Worm (Caenorhabditis elegans): ENCODE results near the gene best-12.

best-12 gene

DNA sequence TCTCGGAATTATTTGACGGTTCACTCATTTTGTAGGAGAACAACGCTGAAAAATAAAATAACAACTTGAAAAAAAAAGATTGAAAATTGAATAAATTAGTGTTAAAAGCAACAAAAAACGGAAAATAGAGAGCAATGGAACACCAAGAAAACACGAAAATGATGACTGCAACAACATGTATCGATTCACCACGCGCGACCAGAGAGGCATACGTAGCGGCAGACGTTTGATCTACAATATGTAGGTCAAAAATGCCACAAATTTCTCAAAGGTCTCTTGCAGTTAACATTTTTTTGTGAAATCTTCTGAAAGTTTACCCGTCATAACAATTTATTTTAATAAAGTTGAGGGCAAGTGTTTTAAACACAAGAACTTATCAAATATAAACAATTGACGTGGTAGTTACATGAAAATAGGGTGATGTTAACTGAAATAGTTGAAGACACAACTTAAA is 7.8 kb downstream of the best-12 start, which contains the start of gene F14H3.5:
Gene F14H3.5 (minus strand): TSS at position 51 of the 454 bp plus-strand sequence.
- TF ChIP-seq mep-1 (tag; optimal IDR thresholded peaks at IDR 0.05) (no peak), jun-1 (tag; optimal IDR thresholded peaks at IDR 0.05) (no peak), daf-8 (GFP tag; IDR thresholded peaks at IDR 0.05) (no peak), skn-1 (tag; optimal IDR thresholded peaks at IDR 0.05) (no peak), Y5F2A.4 (GFP tag; optimal IDR thresholded peaks at IDR 0.05) (no peak), unc-62 (GFP tag; optimal IDR thresholded peaks at IDR 0.05 in 1 of 2) (no peak), unc-62 (tag; optimal IDR thresholded peaks at IDR 0.05) (no peak), ceh-44 (GFP tag; IDR thresholded peaks at IDR 0.05) (no peak), pha-4 (GFP tag; IDR thresholded peaks at IDR 0.05) (no peak), pha-4 (tag; optimal IDR thresholded peaks at IDR 0.05) (no peak), fkh-10 (GFP tag; optimal IDR thresholded peaks at IDR 0.05) (no peak), daf-16 (GFP tag; optimal IDR thresholded peaks at IDR 0.05) (no peak), daf-16 (tag; optimal IDR thresholded peaks at IDR 0.05) (no peak), mxl-3 (GFP tag; optimal IDR thresholded peaks at IDR 0.05) (no peak), ceh-28 (tag; optimal IDR thresholded peaks at IDR 0.05) (no peak), aha-1 (tag) (no peak), egl-27 (tag; optimal IDR thresholded peaks at IDR 0.05) (no peak), Y75B8A.6 (GFP tag; IDR thresholded peaks at IDR 0.05) (no peak)

DNA sequence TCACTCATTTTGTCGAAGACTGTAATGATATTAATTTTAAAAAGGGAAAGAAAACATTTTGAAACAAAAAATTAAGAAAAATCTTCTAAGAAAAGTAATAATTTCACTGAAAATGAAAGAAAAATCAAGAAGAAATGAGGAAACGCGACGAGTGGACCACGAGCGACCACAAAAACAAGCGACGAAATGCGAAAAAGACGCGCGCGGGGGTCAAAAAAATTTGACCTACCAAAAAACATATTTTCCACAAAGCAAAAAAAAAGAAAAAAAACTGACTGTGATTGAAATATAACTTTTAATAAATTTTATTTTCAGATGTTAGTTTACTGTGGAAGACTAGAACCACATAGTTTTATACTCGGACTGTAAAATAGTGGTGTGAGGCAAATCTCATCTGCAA is 9.6 kb downstream of the best-12 start, which contains the start of gene F14H3.6:
Gene F14H3.6 (minus strand): TSS at position 22 of the 400 bp plus-strand sequence.
- TF ChIP-seq mep-1 (tag; optimal IDR thresholded peaks at IDR 0.05) (no peak), F37D6.2 (tag; optimal IDR thresholded peaks at IDR 0.05) (no peak), ceh-28 (tag; optimal IDR thresholded peaks at IDR 0.05) (no peak), nhr-11 (tag; optimal IDR thresholded peaks at IDR 0.05) (no peak), lin-1 (GFP tag; IDR thresholded peaks at IDR 0.05) (no peak), snpc-4 (tag; optimal IDR thresholded peaks at IDR 0.05) (no peak), Y5F2A.4 (GFP tag; optimal IDR thresholded peaks at IDR 0.05) (no peak)

ce11 chrV:16060135-16060534 is 10.9 kb downstream of the best-12 start, which contains the start of gene F14H3.15:
F14H3.15 (minus strand) TSS chrV:16060235.
- no peak for TF ChIP-seq nhr-10 (tag; optimal IDR thresholded peaks at IDR 0.05)

- TF ChIP-seq ctbp-1 (GFP tag; IDR thresholded peaks at IDR 0.05) (no peak), pqm-1 (tag; optimal IDR thresholded peaks at IDR 0.05) (no peak), ZK337.2 (GFP tag; IDR thresholded peaks at IDR 0.05) (no peak), aha-1 (tag) (peak; percentile 23), lsy-2 (tag; optimal IDR thresholded peaks at IDR 0.05) (no peak)
Measured at ce11 chrV:16061993-16062392, 12.7 kb downstream of the best-12 start, which contains the start of gene fbxa-100. fbxa-100 (minus strand) TSS chrV:16062093.

- no peak for TF ChIP-seq madf-5 (GFP tag; IDR thresholded peaks at IDR 0.05)
- TF ChIP-seq unc-130 (GFP tag; optimal IDR thresholded peaks at IDR 0.05): no peak
- no peak for TF ChIP-seq zfp-2 (tag; optimal IDR thresholded peaks at IDR 0.05)
- no peak for TF ChIP-seq dmd-8 (GFP tag; IDR thresholded peaks at IDR 0.05)
- TF ChIP-seq ces-1 (GFP tag; optimal IDR thresholded peaks at IDR 0.05): no peak
- TF ChIP-seq D1046.2 (GFP tag; IDR thresholded peaks at IDR 0.05): no peak
- TF ChIP-seq rbr-2 (tag; optimal IDR thresholded peaks at IDR 0.05): no peak
- TF ChIP-seq nhr-41 (GFP tag; IDR thresholded peaks at IDR 0.05): no peak
- TF ChIP-seq ceh-62 (tag; optimal IDR thresholded peaks at IDR 0.05): no peak
- no peak for TF ChIP-seq saeg-2 (GFP tag; IDR thresholded peaks at IDR 0.05)
- no peak for TF ChIP-seq daf-19 (GFP tag; conservative IDR thresholded peaks at IDR 0.05)
Measured at ce11 chrV:16062788-16063187, 13.5 kb downstream of the best-12 start, which contains the start of gene F14H3.14. F14H3.14 (minus strand) TSS chrV:16062888.

All from whole organism, L4 larva.